Fruit fly (Drosophila melanogaster): ENCODE results near the gene CG8960.

DNA sequence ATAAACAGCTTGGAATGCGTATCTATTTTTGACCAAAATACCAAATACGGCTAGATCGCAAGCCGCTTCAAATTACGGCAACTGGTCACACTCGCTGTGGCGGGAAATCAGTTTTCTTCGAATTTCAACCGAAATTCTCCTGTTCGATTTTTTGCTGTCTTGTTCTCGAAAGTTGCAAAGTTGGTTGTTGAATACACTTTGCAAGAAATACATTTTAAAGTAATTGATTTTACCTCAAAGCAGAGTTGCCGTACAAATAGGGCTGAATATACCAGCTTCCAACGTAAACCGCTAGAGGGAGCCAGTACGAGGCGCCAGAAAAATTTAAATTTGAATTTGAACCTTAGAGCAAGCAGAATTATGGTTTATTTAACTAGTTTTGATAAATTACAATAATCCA, 40.2 kb downstream of the CG8960 start, which contains the start of gene CG9018:
- TF ChIP-seq CG8478 (optimal IDR thresholded peaks at IDR 0.05) (no peak), psq (optimal IDR thresholded peaks at IDR 0.05) (no peak), usp (GFP tag; optimal IDR thresholded peaks at IDR 0.05) (no peak), pan (optimal IDR thresholded peaks at IDR 0.05) (no peak)
